Worm (Caenorhabditis elegans): ENCODE data around the gene C07A9.12.

DNA sequence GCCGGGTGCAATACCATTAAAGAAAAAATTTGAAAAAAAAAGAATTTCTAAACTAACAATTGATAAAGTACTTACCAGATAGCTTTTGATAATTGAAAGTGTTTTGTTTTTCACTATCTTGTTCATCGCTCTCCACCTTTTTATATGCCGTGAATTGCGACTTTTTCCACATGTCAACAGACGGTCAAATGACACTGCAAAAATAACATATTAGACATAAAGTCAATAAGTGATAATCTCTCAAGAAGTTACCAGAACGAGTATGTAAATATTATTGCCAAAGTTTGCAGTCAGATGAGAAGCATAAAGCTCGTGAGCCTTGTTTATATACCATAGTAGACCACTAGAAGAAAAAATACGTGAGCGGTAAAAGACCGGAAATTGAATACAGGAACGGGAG lies 8.5 kb upstream of the C07A9.12 start, which contains the start of gene dao-6:
- no peak for TF ChIP-seq him-1 (tag; optimal IDR thresholded peaks at IDR 0.05)
- no peak for TF ChIP-seq W03F9.2 (tag; optimal IDR thresholded peaks at IDR 0.05)
